Worm (Caenorhabditis elegans): ENCODE results near the gene C29F9.8.

The C29F9.8 gene

ce11 chrIII:87183-87582, 9.7 kb downstream of the C29F9.8 start, which contains the start of the genes F54C4.4 and mrpl-40:
F54C4.4 (minus strand) TSS chrIII:87381.
mrpl-40 (plus strand) TSS chrIII:87559.
- TF ChIP-seq cey-2 (tag; optimal IDR thresholded peaks at IDR 0.05; ENCODE audit: borderline replicate concordance, insufficient read depth) = no peak
- TF ChIP-seq nhr-11 (tag; optimal IDR thresholded peaks at IDR 0.05) = peak; percentile 28
- TF ChIP-seq daf-16 (GFP tag; optimal IDR thresholded peaks at IDR 0.05) = no peak
- peak; percentile 18 for TF ChIP-seq daf-16 (tag; optimal IDR thresholded peaks at IDR 0.05)
- TF ChIP-seq dpl-1 (GFP tag; optimal IDR thresholded peaks at IDR 0.05) = peak; percentile 63
- TF ChIP-seq F49E8.2 (tag; optimal IDR thresholded peaks at IDR 0.05; ENCODE audit: borderline replicate concordance) = no peak
- no peak for TF ChIP-seq F26F4.8 (GFP tag; conservative IDR thresholded peaks at IDR 0.05)
- TF ChIP-seq nhr-6 (tag; optimal IDR thresholded peaks at IDR 0.05) = peak; percentile 83
- no peak for TF ChIP-seq nhr-76 (tag; optimal IDR thresholded peaks at IDR 0.05)
- TF ChIP-seq mdt-29 (GFP tag; IDR thresholded peaks at IDR 0.05) = no peak
- peak in 1 of 2 experiments; percentile 85 for TF ChIP-seq lsy-2 (tag; optimal IDR thresholded peaks at IDR 0.05)
- TF ChIP-seq hmg-1.1 (GFP tag; IDR thresholded peaks at IDR 0.05) = peak; percentile 65
- TF ChIP-seq rbr-2 (tag; optimal IDR thresholded peaks at IDR 0.05) = peak; percentile 18
- no peak for TF ChIP-seq T26A8.4 (GFP tag; IDR thresholded peaks at IDR 0.05)
- TF ChIP-seq Y48G9A.11 (GFP tag; IDR thresholded peaks at IDR 0.05) = peak; percentile 95
- peak; percentile 63 for TF ChIP-seq hlh-30 (tag; optimal IDR thresholded peaks at IDR 0.05; ENCODE audit: insufficient read depth)
- peak; percentile 18 for TF ChIP-seq ceh-28 (tag; optimal IDR thresholded peaks at IDR 0.05)
- no peak for TF ChIP-seq lin-39 (tag; optimal IDR thresholded peaks at IDR 0.05)
- TF ChIP-seq R02D3.7 (tag; optimal IDR thresholded peaks at IDR 0.05) = peak; percentile 83
- no peak for TF ChIP-seq dmd-6 (GFP tag; IDR thresholded peaks at IDR 0.05)
- TF ChIP-seq lim-7 (GFP tag; IDR thresholded peaks at IDR 0.05) = no peak
- TF ChIP-seq hif-1 (tag; optimal IDR thresholded peaks at IDR 0.05) = no peak
- no peak for TF ChIP-seq nhr-10 (tag; optimal IDR thresholded peaks at IDR 0.05)
- no peak for TF ChIP-seq Y75B8A.6 (GFP tag; IDR thresholded peaks at IDR 0.05)
- TF ChIP-seq skn-1 (tag; optimal IDR thresholded peaks at IDR 0.05) = no peak
- no peak for TF ChIP-seq vab-7 (GFP tag; IDR thresholded peaks at IDR 0.05)
- TF ChIP-seq dve-1 (tag; optimal IDR thresholded peaks at IDR 0.05; ENCODE audit: insufficient read depth) = peak; percentile 81
- no peak for TF ChIP-seq ctbp-1 (GFP tag; IDR thresholded peaks at IDR 0.05)
- no peak for TF ChIP-seq pha-4 (GFP tag; IDR thresholded peaks at IDR 0.05)
- TF ChIP-seq pha-4 (tag; optimal IDR thresholded peaks at IDR 0.05) = no peak
- peak; percentile 72 for TF ChIP-seq mes-2 (tag; optimal IDR thresholded peaks at IDR 0.05; ENCODE audit: poor library complexity, severe bottlenecking)
- TF ChIP-seq F44E2.7 (GFP tag; IDR thresholded peaks at IDR 0.05) = no peak
- TF ChIP-seq lin-13 (GFP tag; optimal IDR thresholded peaks at IDR 0.05) = no peak
- TF ChIP-seq ces-1 (GFP tag; optimal IDR thresholded peaks at IDR 0.05) = no peak
- TF ChIP-seq egl-43 (GFP tag; IDR thresholded peaks at IDR 0.05) = no peak
- TF ChIP-seq zfp-2 (tag; optimal IDR thresholded peaks at IDR 0.05) = no peak
- no peak for TF ChIP-seq D1046.2 (GFP tag; IDR thresholded peaks at IDR 0.05)
- TF ChIP-seq mep-1 (tag; optimal IDR thresholded peaks at IDR 0.05) = peak; percentile 54
- TF ChIP-seq aha-1 (tag) = peak; percentile 89
- no peak for TF ChIP-seq ZK337.2 (GFP tag; IDR thresholded peaks at IDR 0.05)
- no peak for TF ChIP-seq snpc-4 (tag; optimal IDR thresholded peaks at IDR 0.05)
- no peak for TF ChIP-seq nhr-25 (tag; optimal IDR thresholded peaks at IDR 0.05; ENCODE audit: borderline replicate concordance, insufficient read depth)
- peak; percentile 20 for TF ChIP-seq nhr-77 (tag; optimal IDR thresholded peaks at IDR 0.05)
- TF ChIP-seq ztf-7 (tag; optimal IDR thresholded peaks at IDR 0.05) = no peak
- peak; percentile 30 for TF ChIP-seq lin-38 (GFP tag; IDR thresholded peaks at IDR 0.05)
- peak; percentile 98 for TF ChIP-seq T20F7.1 (GFP tag; optimal IDR thresholded peaks at IDR 0.05)
- TF ChIP-seq nhr-41 (GFP tag; IDR thresholded peaks at IDR 0.05) = no peak
